Worm (Caenorhabditis elegans): ENCODE measurements around the gene B0491.6.

The B0491.6 gene

ce11 chrII:11337497-11338040 lies 10.6 kb downstream of the B0491.6 start, which contains the start of gene sqt-1:
Gene sqt-1 (minus strand): TSS chrII:11337837.
- TF ChIP-seq ztf-23 (GFP tag; IDR thresholded peaks at IDR 0.05) (no peak), klf-2 (GFP tag; conservative IDR thresholded peaks at IDR 0.05) (no peak), med-1 (GFP tag; optimal IDR thresholded peaks at IDR 0.05; ENCODE audit: insufficient read depth) (no peak), tab-1 (GFP tag; IDR thresholded peaks at IDR 0.05) (no peak), ztf-29 (GFP tag; IDR thresholded peaks at IDR 0.05) (no peak), T22C8.4 (GFP tag; IDR thresholded peaks at IDR 0.05) (no peak), flt-1 (GFP tag; IDR thresholded peaks at IDR 0.05) (no peak), ref-1 (GFP tag; conservative IDR thresholded peaks at IDR 0.05) (no peak), cog-1 (tag; optimal IDR thresholded peaks at IDR 0.05) (no peak)

- no peak for TF ChIP-seq med-1 (GFP tag; optimal IDR thresholded peaks at IDR 0.05; ENCODE audit: insufficient read depth)
- no peak for TF ChIP-seq klf-2 (GFP tag; conservative IDR thresholded peaks at IDR 0.05)
- no peak for TF ChIP-seq flt-1 (GFP tag; IDR thresholded peaks at IDR 0.05)
- TF ChIP-seq ref-1 (GFP tag; conservative IDR thresholded peaks at IDR 0.05): no peak
- TF ChIP-seq T22C8.4 (GFP tag; IDR thresholded peaks at IDR 0.05): no peak
- no peak for TF ChIP-seq ztf-29 (GFP tag; IDR thresholded peaks at IDR 0.05)
- TF ChIP-seq ztf-23 (GFP tag; IDR thresholded peaks at IDR 0.05): no peak
- no peak for TF ChIP-seq tab-1 (GFP tag; IDR thresholded peaks at IDR 0.05)
- no peak for TF ChIP-seq cog-1 (tag; optimal IDR thresholded peaks at IDR 0.05)
These were observed 11.4 kb downstream of the B0491.6 start for ce11 chrII:11336640-11337241.

- TF ChIP-seq med-1 (GFP tag; optimal IDR thresholded peaks at IDR 0.05; ENCODE audit: insufficient read depth) (no peak), ref-1 (GFP tag; conservative IDR thresholded peaks at IDR 0.05) (no peak), ztf-29 (GFP tag; IDR thresholded peaks at IDR 0.05) (no peak), cog-1 (tag; optimal IDR thresholded peaks at IDR 0.05) (no peak), ztf-23 (GFP tag; IDR thresholded peaks at IDR 0.05) (no peak), klf-2 (GFP tag; conservative IDR thresholded peaks at IDR 0.05) (no peak), T22C8.4 (GFP tag; IDR thresholded peaks at IDR 0.05) (no peak), tab-1 (GFP tag; IDR thresholded peaks at IDR 0.05) (no peak), flt-1 (GFP tag; IDR thresholded peaks at IDR 0.05) (no peak)
These were observed 12.0 kb downstream of the B0491.6 start for ce11 chrII:11336163-11336562.

- no peak for TF ChIP-seq flt-1 (GFP tag; IDR thresholded peaks at IDR 0.05)
These were observed 12.5 kb downstream of the B0491.6 start for ce11 chrII:11335670-11336069.

- TF ChIP-seq ztf-23 (GFP tag; IDR thresholded peaks at IDR 0.05) (no peak), flt-1 (GFP tag; IDR thresholded peaks at IDR 0.05) (no peak), cog-1 (tag; optimal IDR thresholded peaks at IDR 0.05) (no peak), T22C8.4 (GFP tag; IDR thresholded peaks at IDR 0.05) (no peak), tab-1 (GFP tag; IDR thresholded peaks at IDR 0.05) (no peak), med-1 (GFP tag; optimal IDR thresholded peaks at IDR 0.05; ENCODE audit: insufficient read depth) (no peak), klf-2 (GFP tag; conservative IDR thresholded peaks at IDR 0.05) (no peak), ref-1 (GFP tag; conservative IDR thresholded peaks at IDR 0.05) (no peak), ztf-29 (GFP tag; IDR thresholded peaks at IDR 0.05) (no peak)
These were observed 14.1 kb downstream of the B0491.6 start for ce11 chrII:11333846-11334638.

ce11 chrII:11333375-11333774 lies 14.8 kb downstream of the B0491.6 start:
- TF ChIP-seq klf-2 (GFP tag; conservative IDR thresholded peaks at IDR 0.05) (no peak), T22C8.4 (GFP tag; IDR thresholded peaks at IDR 0.05) (no peak), ref-1 (GFP tag; conservative IDR thresholded peaks at IDR 0.05) (no peak), med-1 (GFP tag; optimal IDR thresholded peaks at IDR 0.05; ENCODE audit: insufficient read depth) (no peak), ztf-29 (GFP tag; IDR thresholded peaks at IDR 0.05) (no peak), tab-1 (GFP tag; IDR thresholded peaks at IDR 0.05) (no peak), ztf-23 (GFP tag; IDR thresholded peaks at IDR 0.05) (no peak), cog-1 (tag; optimal IDR thresholded peaks at IDR 0.05) (no peak), flt-1 (GFP tag; IDR thresholded peaks at IDR 0.05) (no peak)

ce11 chrII:11329021-11329479 lies 19.1 kb downstream of the B0491.6 start, which contains the start of gene tag-180:
Gene tag-180 (minus strand): TSS chrII:11329429.
- TF ChIP-seq ref-1 (GFP tag; conservative IDR thresholded peaks at IDR 0.05): no peak
- no peak for TF ChIP-seq tab-1 (GFP tag; IDR thresholded peaks at IDR 0.05)
- no peak for TF ChIP-seq flt-1 (GFP tag; IDR thresholded peaks at IDR 0.05)
- TF ChIP-seq cog-1 (tag; optimal IDR thresholded peaks at IDR 0.05): no peak
- TF ChIP-seq ztf-29 (GFP tag; IDR thresholded peaks at IDR 0.05): no peak
- no peak for TF ChIP-seq ztf-23 (GFP tag; IDR thresholded peaks at IDR 0.05)
- TF ChIP-seq med-1 (GFP tag; optimal IDR thresholded peaks at IDR 0.05; ENCODE audit: insufficient read depth): no peak
- TF ChIP-seq T22C8.4 (GFP tag; IDR thresholded peaks at IDR 0.05): no peak
- TF ChIP-seq klf-2 (GFP tag; conservative IDR thresholded peaks at IDR 0.05): no peak

ce11 chrII:11319591-11319990 lies 28.6 kb downstream of the B0491.6 start, which contains the start of gene nlp-51:
Gene nlp-51 (minus strand): TSS chrII:11319691.
- TF ChIP-seq tab-1 (GFP tag; IDR thresholded peaks at IDR 0.05) (no peak), ztf-29 (GFP tag; IDR thresholded peaks at IDR 0.05) (no peak), ztf-23 (GFP tag; IDR thresholded peaks at IDR 0.05) (no peak), med-1 (GFP tag; optimal IDR thresholded peaks at IDR 0.05; ENCODE audit: insufficient read depth) (no peak), klf-2 (GFP tag; conservative IDR thresholded peaks at IDR 0.05) (no peak), ref-1 (GFP tag; conservative IDR thresholded peaks at IDR 0.05) (no peak), T22C8.4 (GFP tag; IDR thresholded peaks at IDR 0.05) (no peak), flt-1 (GFP tag; IDR thresholded peaks at IDR 0.05) (no peak), cog-1 (tag; optimal IDR thresholded peaks at IDR 0.05) (no peak)

ce11 chrII:11316663-11317062 lies 31.5 kb downstream of the B0491.6 start:
- TF ChIP-seq ztf-23 (GFP tag; IDR thresholded peaks at IDR 0.05) (no peak), cog-1 (tag; optimal IDR thresholded peaks at IDR 0.05) (no peak), tab-1 (GFP tag; IDR thresholded peaks at IDR 0.05) (no peak), ref-1 (GFP tag; conservative IDR thresholded peaks at IDR 0.05) (no peak), T22C8.4 (GFP tag; IDR thresholded peaks at IDR 0.05) (no peak), flt-1 (GFP tag; IDR thresholded peaks at IDR 0.05) (no peak), klf-2 (GFP tag; conservative IDR thresholded peaks at IDR 0.05) (no peak), med-1 (GFP tag; optimal IDR thresholded peaks at IDR 0.05; ENCODE audit: insufficient read depth) (no peak), ztf-29 (GFP tag; IDR thresholded peaks at IDR 0.05) (no peak)

Data from whole organism, midembryonic.